Worm (Caenorhabditis elegans) whole organism, young adult: ENCODE data around the gene F59B1.8.

Experiments used
- F22D6.2 ChIP-seq: sonication (generic microtip); optimal IDR thresholded peaks from 2 replicates; lab custom pipeline; 2016; ENCODE audit warnings: mild to moderate bottlenecking, missing genetic modification characterization, missing compliant biosample characterization
- F57A8.1 ChIP-seq: fragments of 200-800 bp; sonication (Bioruptor generic); optimal IDR thresholded peaks from 2 replicates; lab custom pipeline; 2018; ENCODE audit warnings: mild to moderate bottlenecking, missing genetic modification characterization, moderate library complexity, missing compliant biosample characterization
- aptf-3 ChIP-seq: fragments of 200-800 bp; sonication (Bioruptor generic); IDR thresholded peaks from 2 replicates; pipeline ENCODE4 v1.3.6; 2022; ENCODE audit warnings: missing genetic modification characterization, missing compliant biosample characterization
- attf-5 ChIP-seq: fragments of 200-800 bp; sonication (Bioruptor generic); optimal IDR thresholded peaks from 2 replicates; lab custom pipeline; 2018; ENCODE audit warnings: mild to moderate bottlenecking, missing genetic modification characterization, missing compliant biosample characterization
- ceh-79 ChIP-seq: sonication (generic microtip); optimal IDR thresholded peaks from 2 replicates; lab custom pipeline; 2017; ENCODE audit warnings: mild to moderate bottlenecking, missing genetic modification characterization, missing compliant biosample characterization
- dpff-1 ChIP-seq: sonication (generic microtip); optimal IDR thresholded peaks from 2 replicates; lab custom pipeline; 2017; ENCODE audit warnings: mild to moderate bottlenecking, missing genetic modification characterization, missing compliant biosample characterization
- ekl-4 ChIP-seq: fragments of 200-800 bp; sonication (Bioruptor generic); IDR thresholded peaks from 2 replicates; pipeline ENCODE4 v1.3.6; 2022; ENCODE audit warnings: missing genetic modification reagents, missing genetic modification characterization, missing compliant biosample characterization
- lag-1 ChIP-seq: fragments of 200-800 bp; sonication (Bioruptor generic); IDR thresholded peaks from 2 replicates; pipeline ENCODE4 v1.3.6; 2022; ENCODE audit warnings: missing genetic modification reagents, missing genetic modification characterization, missing compliant biosample characterization
- lsl-1 ChIP-seq: fragments of 200-800 bp; sonication (Bioruptor generic); optimal IDR thresholded peaks from 2 replicates; lab custom pipeline; 2018; ENCODE audit warnings: mild to moderate bottlenecking, missing genetic modification characterization, moderate library complexity, missing compliant biosample characterization
- mxl-1 ChIP-seq: sonication (generic microtip); optimal IDR thresholded peaks from 2 replicates; lab custom pipeline; 2016; ENCODE audit warnings: missing genetic modification characterization, missing compliant biosample characterization
- rcor-1 ChIP-seq: fragments of 200-800 bp; sonication (Bioruptor generic); IDR thresholded peaks from 2 replicates; pipeline ENCODE4 v1.3.6; 2022; ENCODE audit warnings: missing genetic modification reagents, missing genetic modification characterization, missing compliant biosample characterization
- sptf-2 ChIP-seq: fragments of 200-800 bp; sonication (Bioruptor generic); optimal IDR thresholded peaks from 2 replicates; lab custom pipeline; 2018; ENCODE audit warnings: mild to moderate bottlenecking, missing genetic modification characterization, missing compliant biosample characterization
- tbp1 ChIP-seq: fragments of 200-800 bp; sonication (Bioruptor generic); optimal IDR thresholded peaks from 2 replicates; lab custom pipeline; 2018; ENCODE audit warnings: mild to moderate bottlenecking, missing genetic modification characterization, missing compliant biosample characterization
- ztf-26 ChIP-seq: sonication (generic microtip); optimal IDR thresholded peaks from 2 replicates; lab custom pipeline; 2017; ENCODE audit warnings: missing genetic modification characterization, missing compliant biosample characterization

ce11 chrV:3666887-3667286 is 22.8 kb upstream of the F59B1.8 start, which contains the start of gene str-113:
- TF ChIP-seq lsl-1 (GFP tag; lab: Kevin White, UChicago) = no peak
- TF ChIP-seq attf-5 (GFP tag; lab: Kevin White, UChicago) = no peak
- no peak for TF ChIP-seq lag-1 (GFP tag; lab: Robert Waterston, UW)
- no peak for TF ChIP-seq ztf-26 (tag; lab: Kevin White, UChicago)
- TF ChIP-seq mxl-1 (tag; lab: Kevin White, UChicago) = no peak
- TF ChIP-seq ekl-4 (GFP tag; lab: Robert Waterston, UW) = no peak
- TF ChIP-seq F57A8.1 (GFP tag; lab: Kevin White, UChicago) = no peak
- TF ChIP-seq ceh-79 (tag; lab: Kevin White, UChicago) = no peak
- no peak for TF ChIP-seq F22D6.2 (tag; lab: Kevin White, UChicago)
- TF ChIP-seq aptf-3 (GFP tag; lab: Robert Waterston, UW) = no peak
- no peak for TF ChIP-seq tbp1 (GFP tag; lab: Kevin White, UChicago)
- no peak for TF ChIP-seq rcor-1 (GFP tag; lab: Robert Waterston, UW)
- TF ChIP-seq sptf-2 = no peak
- TF ChIP-seq dpff-1 = no peak
